Worm (Caenorhabditis elegans) whole organism, L2 larva: ENCODE measurements around the gene zip-2.

Source experiments
- C34F6.9 ChIP-seq: fragments of 150-350 bp; optimal IDR thresholded peaks from 2 replicates; lab custom pipeline; 2014; ENCODE audit warnings: missing biosample characterization, missing genetic modification characterization
- F13H6.1 ChIP-seq: sonication (generic microtip); optimal IDR thresholded peaks from 2 replicates; lab custom pipeline; 2016; ENCODE audit warnings: missing genetic modification characterization, missing compliant biosample characterization
- R02D3.7 ChIP-seq: fragments of 150-350 bp; optimal IDR thresholded peaks from 2 replicates; lab custom pipeline; 2014; ENCODE audit warnings: missing biosample characterization, missing genetic modification characterization
- Y55F3AM.14 ChIP-seq: fragments of 200-800 bp; sonication (Bioruptor generic); optimal IDR thresholded peaks from 2 replicates; lab custom pipeline; 2018; ENCODE audit warnings: mild to moderate bottlenecking, missing genetic modification characterization, missing compliant biosample characterization
- ZK546.5 ChIP-seq: sonication (generic microtip); optimal IDR thresholded peaks from 2 replicates; lab custom pipeline; 2017; ENCODE audit warnings: missing biosample characterization, missing genetic modification characterization
- alr-1 ChIP-seq: fragments of 150-350 bp; optimal IDR thresholded peaks from 2 replicates; lab custom pipeline; 2014; ENCODE audit warnings: missing biosample characterization, missing genetic modification characterization
- aly-2 ChIP-seq: fragments of 150-350 bp; optimal IDR thresholded peaks from 2 replicates; lab custom pipeline; 2014; ENCODE audit warnings: missing biosample characterization, missing genetic modification characterization
- ama-1 ChIP-seq: fragments of 150-350 bp; optimal IDR thresholded peaks from 2 replicates; lab custom pipeline; 2018; ENCODE audit warnings: inconsistent platforms
- blmp-1 ChIP-seq: sonication (generic microtip); optimal IDR thresholded peaks from 2 replicates; lab custom pipeline; 2017; ENCODE audit warnings: missing genetic modification characterization, mild to moderate bottlenecking, missing compliant biosample characterization, antibody characterized with exemption, moderate library complexity; ENCODE audit not compliant: insufficient read depth
- ceh-16 ChIP-seq: fragments of 150-350 bp; optimal IDR thresholded peaks from 2 replicates; lab custom pipeline; 2014; ENCODE audit warnings: missing biosample characterization, missing genetic modification characterization
- ceh-82 ChIP-seq: fragments of 150-350 bp; optimal IDR thresholded peaks from 2 replicates; lab custom pipeline; 2014; ENCODE audit warnings: missing biosample characterization, missing genetic modification characterization
- crh-2 ChIP-seq: sonication (generic microtip); optimal IDR thresholded peaks from 2 replicates; lab custom pipeline; 2017; ENCODE audit warnings: missing biosample characterization, missing genetic modification characterization
- dmd-4 ChIP-seq: sonication (generic microtip); optimal IDR thresholded peaks from 2 replicates; lab custom pipeline; 2017; ENCODE audit warnings: missing biosample characterization, missing genetic modification characterization
- egl-27 ChIP-seq: sonication (generic microtip); optimal IDR thresholded peaks from 3 replicates; lab custom pipeline; 2017; ENCODE audit warnings: missing biosample characterization, missing genetic modification reagents, missing genetic modification characterization
- elt-1 ChIP-seq: fragments of 150-350 bp; optimal IDR thresholded peaks from 2 replicates; lab custom pipeline; 2014; ENCODE audit warnings: missing biosample characterization, missing genetic modification characterization
- elt-3 ChIP-seq: sonication (generic microtip); optimal IDR thresholded peaks from 2 replicates; lab custom pipeline; 2017; ENCODE audit warnings: missing biosample characterization, missing genetic modification characterization
- fos-1 ChIP-seq: fragments of 150-350 bp; optimal IDR thresholded peaks from 2 replicates; lab custom pipeline; 2014; ENCODE audit warnings: missing biosample characterization, missing genetic modification characterization
- gmeb-1 ChIP-seq: fragments of 150-350 bp; optimal IDR thresholded peaks from 2 replicates; lab custom pipeline; 2014; ENCODE audit warnings: missing biosample characterization, missing genetic modification characterization
- lin-11 ChIP-seq: fragments of 150-350 bp; sonication (generic microtip); optimal IDR thresholded peaks from 2 replicates; lab custom pipeline; 2014; ENCODE audit warnings: missing biosample characterization, missing genetic modification characterization, inconsistent platforms, mixed read lengths
- lin-13 ChIP-seq: fragments of 150-350 bp; optimal IDR thresholded peaks from 2 replicates; lab custom pipeline; 2014; ENCODE audit warnings: missing biosample characterization, missing genetic modification reagents, missing genetic modification characterization
- lin-39 ChIP-seq: fragments of 150-350 bp; optimal IDR thresholded peaks from 2 replicates; lab custom pipeline; 2014; ENCODE audit warnings: missing biosample characterization, missing genetic modification reagents, missing genetic modification characterization
- lsy-2 ChIP-seq, 2 experiments: fragments of 150-350 bp in 1 of 2; sonication (generic microtip) in 1 of 2; optimal IDR thresholded peaks; 2 replicates each; lab custom pipeline; 2014 to 2017; ENCODE audit warnings: missing biosample characterization in 2 of 2, missing genetic modification characterization in 2 of 2
- mab-5 ChIP-seq: fragments of 150-350 bp; optimal IDR thresholded peaks from 2 replicates; lab custom pipeline; 2014; ENCODE audit warnings: missing biosample characterization, missing genetic modification characterization
- mbf-1 ChIP-seq: sonication (generic microtip); optimal IDR thresholded peaks from 2 replicates; lab custom pipeline; 2017; ENCODE audit warnings: missing biosample characterization, missing genetic modification characterization
- mdl-1 ChIP-seq, 2 experiments: fragments of 150-350 bp in 1 of 2; sonication (generic microtip) in 1 of 2; optimal IDR thresholded peaks; 2 replicates each; lab custom pipeline; 2017; ENCODE audit warnings: missing biosample characterization in 2 of 2, missing genetic modification characterization in 2 of 2
- nhr-10 ChIP-seq: sonication (generic microtip); optimal IDR thresholded peaks from 2 replicates; lab custom pipeline; 2017; ENCODE audit warnings: missing biosample characterization, missing genetic modification characterization
- nhr-12 ChIP-seq: fragments of 150-350 bp; optimal IDR thresholded peaks from 2 replicates; lab custom pipeline; 2014; ENCODE audit warnings: missing biosample characterization, missing genetic modification characterization
- nhr-129 ChIP-seq: fragments of 150-350 bp; optimal IDR thresholded peaks from 2 replicates; lab custom pipeline; 2014; ENCODE audit warnings: missing biosample characterization, missing genetic modification characterization
- nhr-21 ChIP-seq: fragments of 150-350 bp; optimal IDR thresholded peaks from 2 replicates; lab custom pipeline; 2014; ENCODE audit warnings: missing biosample characterization, missing genetic modification characterization
- nhr-23 ChIP-seq: fragments of 150-350 bp; optimal IDR thresholded peaks from 2 replicates; lab custom pipeline; 2014; ENCODE audit warnings: missing biosample characterization, missing genetic modification reagents, missing genetic modification characterization
- nhr-237 ChIP-seq: fragments of 150-350 bp; optimal IDR thresholded peaks from 2 replicates; lab custom pipeline; 2014; ENCODE audit warnings: missing biosample characterization, missing genetic modification characterization
- nhr-25 ChIP-seq: fragments of 150-350 bp; sonication (generic microtip); optimal IDR thresholded peaks from 3 replicates; lab custom pipeline; 2014; ENCODE audit warnings: missing biosample characterization, missing genetic modification characterization
- nhr-6 ChIP-seq: fragments of 150-350 bp; optimal IDR thresholded peaks from 2 replicates; lab custom pipeline; 2014; ENCODE audit warnings: missing biosample characterization, missing genetic modification characterization
- sem-4 ChIP-seq: fragments of 150-350 bp; optimal IDR thresholded peaks from 2 replicates; lab custom pipeline; 2014; ENCODE audit warnings: missing biosample characterization, missing genetic modification reagents, missing genetic modification characterization
- skn-1 ChIP-seq: sonication (generic microtip); optimal IDR thresholded peaks from 2 replicates; lab custom pipeline; 2017; ENCODE audit warnings: missing biosample characterization, missing genetic modification characterization
- sma-3 ChIP-seq: sonication (generic microtip); optimal IDR thresholded peaks from 2 replicates; lab custom pipeline; 2016; ENCODE audit warnings: missing genetic modification reagents, missing genetic modification characterization, missing compliant biosample characterization
- sma-9 ChIP-seq, 2 experiments: fragments of 150-350 bp in 1 of 2; sonication (generic microtip) in 1 of 2; optimal IDR thresholded peaks; 2 replicates each; lab custom pipeline; 2014 to 2016; ENCODE audit warnings: missing genetic modification characterization in 2 of 2, mild to moderate bottlenecking in 1 of 2, missing biosample characterization in 1 of 2, missing compliant biosample characterization in 1 of 2, missing genetic modification reagents in 1 of 2, moderate library complexity in 1 of 2
- snpc-4 ChIP-seq: fragments of 150-350 bp; optimal IDR thresholded peaks from 2 replicates; lab custom pipeline; 2014; ENCODE audit warnings: missing biosample characterization, missing genetic modification characterization
- unc-39 ChIP-seq: fragments of 150-350 bp; optimal IDR thresholded peaks from 2 replicates; lab custom pipeline; 2014; ENCODE audit warnings: missing biosample characterization, missing genetic modification characterization
- unc-55 ChIP-seq: fragments of 150-350 bp; sonication (generic microtip); optimal IDR thresholded peaks from 3 replicates; lab custom pipeline; 2014; ENCODE audit warnings: missing biosample characterization, missing genetic modification reagents, missing genetic modification characterization
- unc-62 ChIP-seq: fragments of 150-350 bp; optimal IDR thresholded peaks from 2 replicates; lab custom pipeline; 2014; ENCODE audit warnings: missing biosample characterization, missing genetic modification reagents, missing genetic modification characterization
- zag-1 ChIP-seq: fragments of 150-350 bp; optimal IDR thresholded peaks from 2 replicates; lab custom pipeline; 2014; ENCODE audit warnings: missing biosample characterization, missing genetic modification characterization
- ztf-1 ChIP-seq: fragments of 200-800 bp; sonication (Bioruptor generic); conservative IDR thresholded peaks from 2 replicates; pipeline ENCODE4 v1.3.6; 2022; ENCODE audit warnings: missing genetic modification characterization, missing compliant biosample characterization
- ztf-11 ChIP-seq: sonication (generic microtip); optimal IDR thresholded peaks from 2 replicates; lab custom pipeline; 2017; ENCODE audit warnings: missing biosample characterization, missing genetic modification characterization
- ztf-4 ChIP-seq: fragments of 150-350 bp; optimal IDR thresholded peaks from 2 replicates; lab custom pipeline; 2014; ENCODE audit warnings: missing biosample characterization, missing genetic modification characterization

Gene zip-2

ce11 chrIII:832855-833504, at the start of gene zip-2:
Gene zip-2, plus strand, starts transcription at chrIII:832982.
- TF ChIP-seq sma-3 (GFP tag; lab: Kevin White, UChicago) = peak; percentile 11
- TF ChIP-seq C34F6.9 (tag; lab: Kevin White, UChicago) = peak; percentile 18
- no peak for TF ChIP-seq ceh-82 (tag; lab: Kevin White, UChicago)
- peak; percentile 88 for TF ChIP-seq nhr-129 (tag; lab: Kevin White, UChicago)
- peak; percentile 45 for TF ChIP-seq nhr-21 (tag; lab: Kevin White, UChicago)
- TF ChIP-seq ceh-16 (tag; lab: Kevin White, UChicago) = no peak
- TF ChIP-seq fos-1 (tag; lab: Kevin White, UChicago) = peak; percentile 95
- TF ChIP-seq nhr-10 (tag; lab: Kevin White, UChicago) = no peak
- TF ChIP-seq lin-13 (GFP tag; lab: Kevin White, UChicago) = peak; percentile 4
- TF ChIP-seq ZK546.5 (tag; lab: Kevin White, UChicago) = no peak
- TF ChIP-seq aly-2 = no peak
- no peak for TF ChIP-seq mbf-1 (tag; lab: Kevin White, UChicago)
- peak; percentile 60 for TF ChIP-seq sma-9 (GFP tag; optimal IDR thresholded peaks at IDR 0.05; lab: Kevin White, UChicago)
- no peak for TF ChIP-seq sma-9 (tag; optimal IDR thresholded peaks at IDR 0.05; lab: Kevin White, UChicago)
- TF ChIP-seq ama-1 (lab: Kevin White, UChicago) = peak; percentile 2
- peak; percentile 76 for TF ChIP-seq crh-2 (tag; lab: Kevin White, UChicago)
- no peak for TF ChIP-seq mdl-1 (tag; optimal IDR thresholded peaks at IDR 0.05; lab: Kevin White, UChicago)
- peak; percentile 49 for TF ChIP-seq gmeb-1 (tag; lab: Kevin White, UChicago)
- no peak for TF ChIP-seq nhr-237
- TF ChIP-seq nhr-25 = peak; percentile 16

ce11 chrIII:783254-783753, 49.5 kb upstream of the zip-2 start, which contains the start of the genes dagl-2 and ppm-1.G:
Gene dagl-2, minus strand, starts transcription at chrIII:783305.
Gene ppm-1.G, plus strand, starts transcription at chrIII:783703.
- no peak for TF ChIP-seq elt-1 (tag; lab: Kevin White, UChicago)
- no peak for TF ChIP-seq ztf-11 (tag; lab: Kevin White, UChicago)
- peak; percentile 63 to 89 for TF ChIP-seq lsy-2 (tag; optimal IDR thresholded peaks at IDR 0.05; lab: Kevin White, UChicago)
- TF ChIP-seq zag-1 (tag; lab: Kevin White, UChicago) = no peak
- TF ChIP-seq skn-1 (tag; lab: Kevin White, UChicago) = no peak
- TF ChIP-seq mdl-1 (tag; optimal IDR thresholded peaks at IDR 0.05; lab: Kevin White, UChicago) = no peak
- TF ChIP-seq ZK546.5 (tag; lab: Kevin White, UChicago) = no peak
- TF ChIP-seq lin-13 (GFP tag; lab: Kevin White, UChicago) = peak; percentile 59
- TF ChIP-seq ztf-4 = no peak
- TF ChIP-seq unc-55 (GFP tag; lab: Kevin White, UChicago) = peak; percentile 90
- TF ChIP-seq alr-1 = no peak
- peak; percentile 62 for TF ChIP-seq nhr-25
- TF ChIP-seq mab-5 (tag; lab: Kevin White, UChicago) = peak; percentile 38
- no peak for TF ChIP-seq dmd-4 (tag; lab: Kevin White, UChicago)
- TF ChIP-seq aly-2 = no peak
- peak; percentile 8 for TF ChIP-seq snpc-4 (tag; lab: Kevin White, UChicago)
- peak; percentile 39 for TF ChIP-seq nhr-129 (tag; lab: Kevin White, UChicago)
- no peak for TF ChIP-seq unc-62 (GFP tag; lab: Kevin White, UChicago)
- no peak for TF ChIP-seq nhr-12 (tag; lab: Kevin White, UChicago)
- peak; percentile 89 for TF ChIP-seq C34F6.9 (tag; lab: Kevin White, UChicago)
- no peak for TF ChIP-seq R02D3.7 (tag; lab: Kevin White, UChicago)
- TF ChIP-seq ceh-16 (tag; lab: Kevin White, UChicago) = no peak
- TF ChIP-seq nhr-10 (tag; lab: Kevin White, UChicago) = no peak
- TF ChIP-seq sma-3 (GFP tag; lab: Kevin White, UChicago) = peak; percentile 72
- no peak for TF ChIP-seq elt-3 (tag; lab: Kevin White, UChicago)
- no peak for TF ChIP-seq sem-4 (tag; lab: Kevin White, UChicago)
- no peak for TF ChIP-seq ztf-1
- no peak for TF ChIP-seq blmp-1 (tag; lab: Kevin White, UChicago)
- TF ChIP-seq lin-11 (tag; lab: Kevin White, UChicago) = peak; percentile 80
- no peak for TF ChIP-seq lin-39
- TF ChIP-seq crh-2 (tag; lab: Kevin White, UChicago) = peak; percentile 72
- TF ChIP-seq nhr-21 (tag; lab: Kevin White, UChicago) = peak; percentile 4
- no peak for TF ChIP-seq nhr-6 (tag; lab: Kevin White, UChicago)
- peak; percentile 58 for TF ChIP-seq gmeb-1 (tag; lab: Kevin White, UChicago)
- no peak for TF ChIP-seq nhr-23 (tag; lab: Kevin White, UChicago)
- TF ChIP-seq unc-39 (tag; lab: Kevin White, UChicago) = no peak
- TF ChIP-seq Y55F3AM.14 = no peak
- peak; percentile 55 for TF ChIP-seq sma-9 (GFP tag; optimal IDR thresholded peaks at IDR 0.05; lab: Kevin White, UChicago)
- no peak for TF ChIP-seq sma-9 (tag; optimal IDR thresholded peaks at IDR 0.05; lab: Kevin White, UChicago)
- TF ChIP-seq ama-1 (lab: Kevin White, UChicago) = no peak
- TF ChIP-seq egl-27 (tag; lab: Kevin White, UChicago) = no peak
- TF ChIP-seq fos-1 (tag; lab: Kevin White, UChicago) = peak; percentile 72
- peak; percentile 54 for TF ChIP-seq F13H6.1 (tag; lab: Kevin White, UChicago)
- TF ChIP-seq, all 48 proteins: peak for 16
